Comparison of ENCODE assay signal across 5 fruit fly cellular contexts in the genomic region with DNA sequence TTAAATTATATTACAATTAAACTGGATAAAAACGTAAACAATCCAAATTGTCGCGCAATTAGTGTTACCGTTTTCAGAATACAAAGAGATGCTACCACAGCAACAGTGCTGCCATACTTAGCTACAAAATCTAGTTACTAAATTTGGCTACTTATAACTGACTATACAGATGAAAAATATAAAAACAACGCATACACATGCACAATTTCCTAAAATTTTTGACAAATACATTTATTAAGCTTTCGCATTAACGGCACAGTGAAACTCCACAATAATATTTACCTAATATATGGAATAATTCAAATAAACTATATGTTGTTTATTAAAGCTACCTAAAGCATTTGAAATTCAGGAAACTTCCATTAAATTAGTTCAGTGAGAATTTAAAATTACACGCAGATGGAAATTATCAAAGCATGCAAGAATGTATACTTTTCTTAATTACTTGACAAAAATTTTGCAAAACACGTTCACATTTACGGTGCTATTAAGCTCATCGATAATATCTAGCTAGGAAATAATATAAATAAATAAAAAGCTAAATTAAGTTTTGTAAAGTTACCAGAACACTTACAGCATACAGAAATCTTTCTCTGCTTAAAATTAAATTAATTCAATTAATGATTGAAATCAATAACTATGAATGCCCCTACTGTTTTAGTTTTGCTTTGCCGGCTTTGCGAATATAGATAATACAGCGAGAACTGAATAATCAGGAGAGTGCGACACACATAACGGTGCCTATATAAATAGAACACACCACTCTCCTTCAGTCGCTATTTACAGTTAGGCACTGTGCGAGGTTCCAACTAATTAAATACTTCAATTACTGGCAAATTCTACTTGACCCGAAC.
TF ChIP-seq lines count a peak whose summit lies in the region.

A gene (minus strand): TSS at position 88 of the 854 bp plus-strand sequence.
A gene (plus strand): TSS at position 698 of the 854 bp plus-strand sequence.

- no peak for TF ChIP-seq CTCF in whole organism, embryonic (GFP tag; optimal IDR thresholded peaks at IDR 0.05; lab: Kevin White, UChicago)

TF ChIP-seq in whole organism, adult, 20 proteins besides CTCF, POLR2A, EP300 and RAD21 (continues in another document):
- TF ChIP-seq toe (GFP tag; optimal IDR thresholded peaks at IDR 0.05; lab: Kevin White, UChicago) (peak; percentile 29), CG1620 (GFP tag; optimal IDR thresholded peaks at IDR 0.05; lab: Kevin White, UChicago) (peak; percentile 17), cic (GFP tag; optimal IDR thresholded peaks at IDR 0.05; lab: Kevin White, UChicago) (peak; percentile 45), Clk (GFP tag; optimal IDR thresholded peaks at IDR 0.05; lab: Kevin White, UChicago) (no peak), CG12768 (GFP tag; optimal IDR thresholded peaks at IDR 0.05; lab: Kevin White, UChicago) (peak; percentile 56), CG33017 (tag; optimal IDR thresholded peaks at IDR 0.05; lab: Kevin White, UChicago) (peak; percentile 63), CG14711 (tag; optimal IDR thresholded peaks at IDR 0.05; lab: Kevin White, UChicago) (peak; percentile 27), pad (GFP tag; optimal IDR thresholded peaks at IDR 0.05; lab: Kevin White, UChicago) (peak; percentile 97), CG5204 (GFP tag; optimal IDR thresholded peaks at IDR 0.05; lab: Kevin White, UChicago) (peak; percentile 65), kay (GFP tag; lab: Kevin White, UChicago; ENCODE audit: borderline replicate concordance) (peak; percentile 81), Hr96 (GFP tag; optimal IDR thresholded peaks at IDR 0.05; lab: Kevin White, UChicago) (peak; percentile 34), CG7101 (tag; optimal IDR thresholded peaks at IDR 0.05; lab: Kevin White, UChicago) (peak; percentile 47), CG11617 (GFP tag; optimal IDR thresholded peaks at IDR 0.05; lab: Kevin White, UChicago) (peak; percentile 64), bab1 (GFP tag; optimal IDR thresholded peaks at IDR 0.05; lab: Kevin White, UChicago) (peak; percentile 6), cnc (optimal IDR thresholded peaks at IDR 0.05; lab: Kevin White, UChicago) (no peak), Mnt (GFP tag; optimal IDR thresholded peaks at IDR 0.05; lab: Kevin White, UChicago) (peak; percentile 29)

TF ChIP-seq in whole organism, embryonic, 481 proteins besides CTCF, POLR2A, EP300 and RAD21 (continues in another document):
- TF ChIP-seq tin (GFP tag; optimal IDR thresholded peaks at IDR 0.05; lab: Kevin White, UChicago) (peak; percentile 24), E2f1 (GFP tag; IDR thresholded peaks at IDR 0.05; lab: Robert Waterston, UW) (no peak; the same call in 1 of the 2 replicates), onecut (GFP tag; IDR thresholded peaks at IDR 0.05; lab: Robert Waterston, UW) (0 out of 2 replicates have a peak, but pooled peaks have one; percentile 19), Ravus (GFP tag; IDR thresholded peaks at IDR 0.05; lab: Robert Waterston, UW) (no peak), CG4282 (GFP tag; optimal IDR thresholded peaks at IDR 0.05; lab: Kevin White, UChicago) (no peak), CG2678 (tag; optimal IDR thresholded peaks at IDR 0.05; lab: Kevin White, UChicago) (peak; percentile 54), nau (GFP tag; optimal IDR thresholded peaks at IDR 0.05; lab: Kevin White, UChicago) (no peak), CG1024 (GFP tag; IDR thresholded peaks at IDR 0.05; lab: Robert Waterston, UW) (peak; percentile 39; the same call in 1 of the 2 replicates), CG43689 (GFP tag; IDR thresholded peaks at IDR 0.05; lab: Robert Waterston, UW) (no peak), Sox102F (GFP tag; optimal IDR thresholded peaks at IDR 0.05; lab: Kevin White, UChicago) (peak; percentile 12), Dip2 (GFP tag; IDR thresholded peaks at IDR 0.05; lab: Robert Waterston, UW) (no peak), CG10366 (GFP tag; IDR thresholded peaks at IDR 0.05; lab: Robert Waterston, UW) (no peak; the same call in 1 of the 2 replicates), Max (GFP tag; optimal IDR thresholded peaks at IDR 0.05; lab: Kevin White, UChicago) (peak; percentile 17), CG13296 (GFP tag; optimal IDR thresholded peaks at IDR 0.05; lab: Kevin White, UChicago) (no peak), gce (GFP tag; IDR thresholded peaks at IDR 0.05; lab: Robert Waterston, UW) (no peak), CG3995 (GFP tag; optimal IDR thresholded peaks at IDR 0.05; lab: Kevin White, UChicago) (no peak)

TF ChIP-seq in whole organism, prepupa, 60 proteins besides CTCF, POLR2A, EP300 and RAD21 (continues in another document):
- TF ChIP-seq CG6808 (GFP tag; optimal IDR thresholded peaks at IDR 0.05; lab: Kevin White, UChicago) (peak; percentile 31), CG31627 (GFP tag; optimal IDR thresholded peaks at IDR 0.05; lab: Kevin White, UChicago) (peak; percentile 42), CG4318 (GFP tag; optimal IDR thresholded peaks at IDR 0.05; lab: Kevin White, UChicago) (peak; percentile 55), CG11762 (GFP tag; optimal IDR thresholded peaks at IDR 0.05; lab: Kevin White, UChicago; ENCODE audit: insufficient read depth) (no peak), CG32006 (GFP tag; optimal IDR thresholded peaks at IDR 0.05; lab: Kevin White, UChicago) (peak; percentile 67), CG8319 (GFP tag; optimal IDR thresholded peaks at IDR 0.05; lab: Kevin White, UChicago) (no peak), CG10669 (GFP tag; optimal IDR thresholded peaks at IDR 0.05; lab: Kevin White, UChicago) (peak; percentile 19), CG7368 (GFP tag; optimal IDR thresholded peaks at IDR 0.05; lab: Kevin White, UChicago) (no peak), esn (GFP tag; optimal IDR thresholded peaks at IDR 0.05; lab: Kevin White, UChicago) (peak; percentile 63), Sox15 (GFP tag; optimal IDR thresholded peaks at IDR 0.05; lab: Kevin White, UChicago) (peak; percentile 28), CG3032 (tag; optimal IDR thresholded peaks at IDR 0.05; lab: Kevin White, UChicago) (peak; percentile 25), CG6276 (GFP tag; optimal IDR thresholded peaks at IDR 0.05; lab: Kevin White, UChicago) (peak; percentile 24), fd59A (GFP tag; optimal IDR thresholded peaks at IDR 0.05; lab: Kevin White, UChicago) (no peak), Blimp-1 (GFP tag; optimal IDR thresholded peaks at IDR 0.05; lab: Kevin White, UChicago) (no peak), vri (GFP tag; optimal IDR thresholded peaks at IDR 0.05; lab: Kevin White, UChicago) (no peak), CG11902 (GFP tag; optimal IDR thresholded peaks at IDR 0.05; lab: Kevin White, UChicago) (peak; percentile 14)

TF ChIP-seq in whole organism, pupa, 21 proteins besides CTCF, POLR2A, EP300 and RAD21:
- TF ChIP-seq CG34367 (tag; optimal IDR thresholded peaks at IDR 0.05; lab: Kevin White, UChicago) = peak; percentile 2
- no peak for TF ChIP-seq CG14655 (GFP tag; optimal IDR thresholded peaks at IDR 0.05; lab: Kevin White, UChicago)
- peak; percentile 49 for TF ChIP-seq CG8159 (tag; optimal IDR thresholded peaks at IDR 0.05; lab: Kevin White, UChicago)
- no peak for TF ChIP-seq CG10348 (GFP tag; IDR thresholded peaks at IDR 0.05; lab: Robert Waterston, UW)
- TF ChIP-seq EcR (GFP tag; optimal IDR thresholded peaks at IDR 0.05; lab: Kevin White, UChicago) = peak; percentile 13
- peak; percentile 44 for TF ChIP-seq CG15710 (tag; optimal IDR thresholded peaks at IDR 0.05; lab: Kevin White, UChicago)
- TF ChIP-seq CG9948 (tag; optimal IDR thresholded peaks at IDR 0.05; lab: Kevin White, UChicago) = peak; percentile 29
- no peak for TF ChIP-seq CG17806 (tag; optimal IDR thresholded peaks at IDR 0.05; lab: Kevin White, UChicago)
- peak; percentile 8 for TF ChIP-seq CG8301 (tag; optimal IDR thresholded peaks at IDR 0.05; lab: Kevin White, UChicago)
- peak; percentile 26 for TF ChIP-seq gl (tag; optimal IDR thresholded peaks at IDR 0.05; lab: Kevin White, UChicago)
- TF ChIP-seq CG12605 (GFP tag; IDR thresholded peaks at IDR 0.05; lab: Robert Waterston, UW) = peak; percentile 43; the same call in 1 of the 2 replicates
- TF ChIP-seq Ets98B (GFP tag; IDR thresholded peaks at IDR 0.05; lab: Robert Waterston, UW) = peak; percentile 47; the same call in 1 of the 2 replicates
- TF ChIP-seq CG4496 (GFP tag; IDR thresholded peaks at IDR 0.05; lab: Robert Waterston, UW) = peak; percentile 57; the same call in 2 of the 3 replicates
- TF ChIP-seq Pif1B (GFP tag; optimal IDR thresholded peaks at IDR 0.05; lab: Kevin White, UChicago) = no peak

TF ChIP-seq in whole organism, wandering third instar larva, 38 proteins besides CTCF, POLR2A, EP300 and RAD21:
- TF ChIP-seq HLH106 (tag; optimal IDR thresholded peaks at IDR 0.05; lab: Kevin White, UChicago) (peak; percentile 40), GATAd (GFP tag; optimal IDR thresholded peaks at IDR 0.05; lab: Kevin White, UChicago) (no peak), OdsH (GFP tag; optimal IDR thresholded peaks at IDR 0.05; lab: Kevin White, UChicago) (peak; percentile 39), lola (GFP tag; optimal IDR thresholded peaks at IDR 0.05; lab: Kevin White, UChicago) (no peak), sv (GFP tag; optimal IDR thresholded peaks at IDR 0.05; lab: Kevin White, UChicago) (peak; percentile 15), woc (GFP tag; optimal IDR thresholded peaks at IDR 0.05; lab: Kevin White, UChicago) (peak; percentile 65), Vsx2 (GFP tag; optimal IDR thresholded peaks at IDR 0.05; lab: Kevin White, UChicago; ENCODE audit: partially characterized antibody) (no peak), h (GFP tag; optimal IDR thresholded peaks at IDR 0.05; lab: Kevin White, UChicago) (peak; percentile 6), Sp1 (GFP tag; optimal IDR thresholded peaks at IDR 0.05; lab: Kevin White, UChicago) (peak; percentile 53), rgr (GFP tag; optimal IDR thresholded peaks at IDR 0.05; lab: Kevin White, UChicago) (peak; percentile 40), psq (GFP tag; optimal IDR thresholded peaks at IDR 0.05; lab: Kevin White, UChicago) (peak; percentile 74), CG32264 (GFP tag; optimal IDR thresholded peaks at IDR 0.05; lab: Kevin White, UChicago) (no peak), Myc (optimal IDR thresholded peaks at IDR 0.05; lab: Kevin White, UChicago) (peak; percentile 96), foxo (GFP tag; optimal IDR thresholded peaks at IDR 0.05; lab: Kevin White, UChicago) (peak in 1 of 2 experiments; percentile 44), Rel (GFP tag; optimal IDR thresholded peaks at IDR 0.05; lab: Kevin White, UChicago) (no peak), Rel (tag; optimal IDR thresholded peaks at IDR 0.05; lab: Kevin White, UChicago) (no peak), dmrt93B (GFP tag; optimal IDR thresholded peaks at IDR 0.05; lab: Kevin White, UChicago) (peak; percentile 10), dl (GFP tag; optimal IDR thresholded peaks at IDR 0.05; lab: Kevin White, UChicago; ENCODE audit: insufficient read depth in 1 of 2, partially characterized antibody in 2 of 2) (no peak), Abd-B (GFP tag; optimal IDR thresholded peaks at IDR 0.05; lab: Kevin White, UChicago) (no peak), ey (GFP tag; optimal IDR thresholded peaks at IDR 0.05; lab: Kevin White, UChicago) (peak; percentile 22)
